Fruit fly (Drosophila melanogaster): ENCODE measurements around the gene ncm.

The ncm gene

DNA sequence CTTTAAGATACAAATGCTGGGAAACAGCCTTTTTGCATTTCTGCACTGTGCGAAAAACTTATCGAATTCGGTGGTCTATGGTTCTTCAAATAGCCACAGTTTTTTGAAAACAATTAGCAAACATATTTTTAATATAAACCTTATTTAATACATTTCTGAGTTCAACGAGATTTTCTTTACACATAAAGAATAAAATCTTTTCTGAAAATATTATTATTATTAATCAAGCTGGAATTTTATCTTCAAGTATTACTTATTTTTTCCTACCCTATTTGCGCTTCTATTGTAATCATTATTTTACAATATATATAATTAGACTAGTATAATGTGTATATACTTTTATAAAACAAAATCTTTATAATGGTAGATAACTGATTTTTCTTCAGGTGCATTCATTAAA is 33.4 kb upstream of the ncm start (continued):
- TF ChIP-seq CG18011 (GFP tag; optimal IDR thresholded peaks at IDR 0.05) (no peak), CG12104 (GFP tag; optimal IDR thresholded peaks at IDR 0.05) (no peak), wor (GFP tag; IDR thresholded peaks at IDR 0.05) (no peak), NfI (GFP tag; optimal IDR thresholded peaks at IDR 0.05) (no peak), D19A (tag; optimal IDR thresholded peaks at IDR 0.05) (peak; percentile 14), CG6683 (GFP tag; optimal IDR thresholded peaks at IDR 0.05) (no peak), sima (GFP tag; optimal IDR thresholded peaks at IDR 0.05) (no peak), pzg (GFP tag; optimal IDR thresholded peaks at IDR 0.05) (no peak), CG8290 (GFP tag; optimal IDR thresholded peaks at IDR 0.05) (no peak), CG8290 (tag; optimal IDR thresholded peaks at IDR 0.05) (no peak), CG1832 (GFP tag; optimal IDR thresholded peaks at IDR 0.05) (no peak), CG13424 (tag; optimal IDR thresholded peaks at IDR 0.05) (no peak), CoRest (tag; optimal IDR thresholded peaks at IDR 0.05) (peak; percentile 14), Oli (tag; optimal IDR thresholded peaks at IDR 0.05) (no peak), CG8359 (GFP tag; optimal IDR thresholded peaks at IDR 0.05; ENCODE audit: borderline replicate concordance) (no peak), sc (optimal IDR thresholded peaks at IDR 0.05) (no peak), sc (GFP tag; optimal IDR thresholded peaks at IDR 0.05) (no peak), CG18262 (tag; optimal IDR thresholded peaks at IDR 0.05) (peak; percentile 72), hbn (GFP tag; IDR thresholded peaks at IDR 0.05; ENCODE audit: partially characterized antibody) (no peak), CG8924 (tag; optimal IDR thresholded peaks at IDR 0.05) (no peak), ken (GFP tag; IDR thresholded peaks at IDR 0.05) (no peak), CG6175 (GFP tag; IDR thresholded peaks at IDR 0.05) (no peak), so (GFP tag; IDR thresholded peaks at IDR 0.05) (no peak), lab (GFP tag; optimal IDR thresholded peaks at IDR 0.05) (no peak), Hr51 (GFP tag; optimal IDR thresholded peaks at IDR 0.05) (peak in 1 of 2 experiments; percentile 32), Doc3 (GFP tag; IDR thresholded peaks at IDR 0.05; ENCODE audit: partially characterized antibody) (no peak), CG8089 (GFP tag; optimal IDR thresholded peaks at IDR 0.05) (no peak), Fer1 (GFP tag; optimal IDR thresholded peaks at IDR 0.05) (no peak), CHES-1-like (GFP tag; optimal IDR thresholded peaks at IDR 0.05) (no peak), E2f2 (GFP tag; IDR thresholded peaks at IDR 0.05) (no peak), CG3065 (GFP tag; optimal IDR thresholded peaks at IDR 0.05) (no peak), trem (tag; optimal IDR thresholded peaks at IDR 0.05) (peak; percentile 5), salm (tag; optimal IDR thresholded peaks at IDR 0.05) (no peak), lbe (GFP tag; optimal IDR thresholded peaks at IDR 0.05) (no peak), CG30020 (tag; optimal IDR thresholded peaks at IDR 0.05) (no peak), CG10979 (tag; optimal IDR thresholded peaks at IDR 0.05) (peak; percentile 53), Eip74EF (GFP tag; optimal IDR thresholded peaks at IDR 0.05) (no peak), pfk (GFP tag; optimal IDR thresholded peaks at IDR 0.05) (no peak), NC2α (GFP tag; optimal IDR thresholded peaks at IDR 0.05) (no peak), toy (GFP tag; IDR thresholded peaks at IDR 0.05) (no peak), jigr1 (GFP tag; IDR thresholded peaks at IDR 0.05) (no peak), gcm2 (GFP tag; optimal IDR thresholded peaks at IDR 0.05) (no peak), CG15601 (tag; optimal IDR thresholded peaks at IDR 0.05) (no peak), CG10654 (GFP tag; optimal IDR thresholded peaks at IDR 0.05) (no peak), grau (tag; optimal IDR thresholded peaks at IDR 0.05) (peak; percentile 14), twi (tag; optimal IDR thresholded peaks at IDR 0.05) (no peak), cwo (GFP tag; optimal IDR thresholded peaks at IDR 0.05) (no peak)

Measured in whole organism, embryonic.